Worm (Caenorhabditis elegans) whole organism, young adult: Measurements from ENCODE around the gene Y48G9A.6.
A peak's percentile ranks its signal among the peaks of the same experiment; 100 is the strongest.

Experiments
- B0261.1 ChIP-seq: sonication (generic microtip); optimal IDR thresholded peaks from 2 replicates; lab custom pipeline; 2016; ENCODE audit warnings: mild to moderate bottlenecking, missing genetic modification characterization, moderate library complexity, missing compliant biosample characterization
- B0336.3 ChIP-seq: fragments of 200-800 bp; sonication (Bioruptor generic); IDR thresholded peaks from 2 replicates; pipeline ENCODE4 v1.3.6; 2022; ENCODE audit warnings: missing genetic modification characterization, missing compliant biosample characterization
- C06A6.2 ChIP-seq: fragments of 200-800 bp; sonication (Bioruptor generic); conservative IDR thresholded peaks from 2 replicates; pipeline ENCODE4 v1.3.6; 2022; ENCODE audit warnings: missing genetic modification characterization, missing compliant biosample characterization
- F10E7.11 ChIP-seq: sonication (generic microtip); optimal IDR thresholded peaks from 2 replicates; lab custom pipeline; 2017; ENCODE audit warnings: mild to moderate bottlenecking, missing genetic modification characterization, moderate library complexity, missing compliant biosample characterization
- F23B12.7 ChIP-seq: sonication (generic microtip); optimal IDR thresholded peaks from 2 replicates; lab custom pipeline; 2017; ENCODE audit warnings: missing genetic modification characterization, mild to moderate bottlenecking, missing compliant biosample characterization, antibody characterized with exemption, moderate library complexity; ENCODE audit not compliant: insufficient read depth
- F49E8.2 ChIP-seq: sonication (generic microtip); optimal IDR thresholded peaks from 3 replicates; lab custom pipeline; 2017; ENCODE audit warnings: missing genetic modification characterization, mild to moderate bottlenecking, missing compliant biosample characterization, antibody characterized with exemption, moderate library complexity; ENCODE audit not compliant: insufficient read depth
- F52B5.7 ChIP-seq: sonication (generic microtip); optimal IDR thresholded peaks from 2 replicates; lab custom pipeline; 2016; ENCODE audit warnings: mild to moderate bottlenecking, missing genetic modification characterization, missing compliant biosample characterization
- F57A8.1 ChIP-seq: fragments of 200-800 bp; sonication (Bioruptor generic); optimal IDR thresholded peaks from 2 replicates; lab custom pipeline; 2018; ENCODE audit warnings: mild to moderate bottlenecking, missing genetic modification characterization, moderate library complexity, missing compliant biosample characterization
- F57C9.4 ChIP-seq: sonication (generic microtip); optimal IDR thresholded peaks from 2 replicates; lab custom pipeline; 2017; ENCODE audit warnings: mild to moderate bottlenecking, missing genetic modification characterization, missing compliant biosample characterization
- K11D2.4 ChIP-seq: fragments of 200-800 bp; sonication (Bioruptor generic); IDR thresholded peaks from 2 replicates; pipeline ENCODE4 v1.3.6; 2022; ENCODE audit warnings: missing genetic modification reagents, missing genetic modification characterization, missing compliant biosample characterization
- atf-7 ChIP-seq: sonication (generic microtip); optimal IDR thresholded peaks from 2 replicates; lab custom pipeline; 2017; ENCODE audit warnings: mild to moderate bottlenecking, missing genetic modification characterization, missing compliant biosample characterization
- athp-1 ChIP-seq: sonication (generic microtip); optimal IDR thresholded peaks from 2 replicates; lab custom pipeline; 2017; ENCODE audit warnings: mild to moderate bottlenecking, missing genetic modification characterization, missing compliant biosample characterization
- attf-3 ChIP-seq: fragments of 200-800 bp; sonication (Bioruptor generic); conservative IDR thresholded peaks from 2 replicates; pipeline ENCODE4 v1.3.6; 2022; ENCODE audit warnings: missing genetic modification reagents, missing genetic modification characterization, missing compliant biosample characterization
- attf-5 ChIP-seq: fragments of 200-800 bp; sonication (Bioruptor generic); optimal IDR thresholded peaks from 2 replicates; lab custom pipeline; 2018; ENCODE audit warnings: mild to moderate bottlenecking, missing genetic modification characterization, missing compliant biosample characterization
- bed-1 ChIP-seq: fragments of 200-800 bp; sonication (Bioruptor generic); IDR thresholded peaks from 2 replicates; pipeline ENCODE4 v1.3.6; 2022; ENCODE audit warnings: missing genetic modification reagents, missing genetic modification characterization, missing compliant biosample characterization
- bed-2 ChIP-seq: fragments of 200-800 bp; sonication (Bioruptor generic); IDR thresholded peaks from 2 replicates; pipeline ENCODE4 v1.3.6; 2022; ENCODE audit warnings: missing genetic modification reagents, missing genetic modification characterization, missing compliant biosample characterization
- ccch-3 ChIP-seq: fragments of 200-800 bp; sonication (Bioruptor generic); optimal IDR thresholded peaks from 2 replicates; lab custom pipeline; 2018; ENCODE audit warnings: mild to moderate bottlenecking, missing genetic modification characterization, missing compliant biosample characterization
- cebp-1 ChIP-seq, 2 experiments: fragments of 200-800 bp in 1 of 2; sonication (Bioruptor generic) in 1 of 2; sonication (generic microtip) in 1 of 2; IDR thresholded peaks in 1 of 2; optimal IDR thresholded peaks in 1 of 2; 2 replicates each; pipeline versions ENCODE4 v1.3.6 to Lab custom; 2017 to 2022; ENCODE audit warnings: missing compliant biosample characterization in 2 of 2, missing genetic modification characterization in 2 of 2, mild to moderate bottlenecking in 1 of 2, missing genetic modification reagents in 1 of 2, moderate library complexity in 1 of 2
- ceh-27 ChIP-seq: fragments of 200-800 bp; sonication (Bioruptor generic); optimal IDR thresholded peaks from 2 replicates; lab custom pipeline; 2018; ENCODE audit warnings: mild to moderate bottlenecking, missing genetic modification characterization, moderate library complexity, missing compliant biosample characterization
- ceh-91 ChIP-seq: fragments of 200-800 bp; sonication (Bioruptor generic); IDR thresholded peaks from 2 replicates; pipeline ENCODE4 v1.3.6; 2022; ENCODE audit warnings: missing genetic modification reagents, missing genetic modification characterization, missing compliant biosample characterization
- chd-7 ChIP-seq: sonication (generic microtip); optimal IDR thresholded peaks from 2 replicates; lab custom pipeline; 2016; ENCODE audit warnings: mild to moderate bottlenecking, missing genetic modification characterization, moderate library complexity, missing compliant biosample characterization
- ekl-4 ChIP-seq: fragments of 200-800 bp; sonication (Bioruptor generic); IDR thresholded peaks from 2 replicates; pipeline ENCODE4 v1.3.6; 2022; ENCODE audit warnings: missing genetic modification reagents, missing genetic modification characterization, missing compliant biosample characterization
- hlh-12 ChIP-seq: sonication (generic microtip); optimal IDR thresholded peaks from 2 replicates; lab custom pipeline; 2016; ENCODE audit warnings: missing genetic modification characterization, missing compliant biosample characterization
- hsf-1 ChIP-seq: fragments of 200-800 bp; sonication (Bioruptor generic); IDR thresholded peaks from 2 replicates; pipeline ENCODE4 v1.3.6; 2022; ENCODE audit warnings: missing genetic modification reagents, missing genetic modification characterization, missing compliant biosample characterization
- let-526 ChIP-seq: fragments of 200-800 bp; sonication (Bioruptor generic); IDR thresholded peaks from 2 replicates; pipeline ENCODE4 v1.3.6; 2022; ENCODE audit warnings: missing genetic modification reagents, missing genetic modification characterization, missing compliant biosample characterization
- lin-35 ChIP-seq, 3 experiments: fragments of 150-350 bp in 2 of 3; sonication (generic microtip) in 1 of 3; optimal IDR thresholded peaks; 2 replicates each; lab custom pipeline; 2014 to 2018; ENCODE audit warnings: missing biosample characterization in 3 of 3, missing genetic modification characterization in 3 of 3, missing genetic modification reagents in 3 of 3
- lin-40 ChIP-seq: sonication (generic microtip); optimal IDR thresholded peaks from 2 replicates; lab custom pipeline; 2016; ENCODE audit warnings: missing genetic modification characterization, mild to moderate bottlenecking, missing compliant biosample characterization, missing genotype, missing genetic modification reagents
- lin-54 ChIP-seq: fragments of 200-800 bp; sonication (Bioruptor generic); optimal IDR thresholded peaks from 2 replicates; lab custom pipeline; 2018; ENCODE audit warnings: mild to moderate bottlenecking, missing genetic modification characterization, missing compliant biosample characterization
- lsy-27 ChIP-seq: sonication (generic microtip); optimal IDR thresholded peaks from 2 replicates; lab custom pipeline; 2017; ENCODE audit warnings: missing genetic modification characterization, mild to moderate bottlenecking, missing compliant biosample characterization, antibody characterized with exemption, missing genotype, borderline replicate concordance; ENCODE audit not compliant: insufficient read depth
- madf-10 ChIP-seq: sonication (generic microtip); optimal IDR thresholded peaks from 2 replicates; lab custom pipeline; 2016; ENCODE audit warnings: mild to moderate bottlenecking, missing genetic modification characterization, missing compliant biosample characterization
- mcd-1 ChIP-seq: fragments of 200-800 bp; sonication (Bioruptor generic); IDR thresholded peaks from 2 replicates; pipeline ENCODE4 v1.3.6; 2022; ENCODE audit warnings: missing genetic modification reagents, missing genetic modification characterization, missing compliant biosample characterization
- nfya-2 ChIP-seq: fragments of 200-800 bp; sonication (Bioruptor generic); IDR thresholded peaks from 2 replicates; pipeline ENCODE4 v1.3.6; 2022; ENCODE audit warnings: missing genetic modification reagents, missing genetic modification characterization, missing compliant biosample characterization
- nfyb-1 ChIP-seq: fragments of 200-800 bp; sonication (Bioruptor generic); IDR thresholded peaks from 2 replicates; pipeline ENCODE4 v1.3.6; 2022; ENCODE audit warnings: missing genetic modification reagents, missing genetic modification characterization, missing compliant biosample characterization
- pbrm-1 ChIP-seq: fragments of 200-800 bp; sonication (Bioruptor generic); IDR thresholded peaks from 2 replicates; pipeline ENCODE4 v1.3.6; 2022; ENCODE audit warnings: missing genetic modification reagents, missing genetic modification characterization, missing compliant biosample characterization
- pha-4 ChIP-seq: fragments of 150-350 bp; sonication (generic microtip); optimal IDR thresholded peaks from 2 replicates; lab custom pipeline; 2014; ENCODE audit warnings: missing biosample characterization, missing genetic modification reagents, missing genetic modification characterization
- rcor-1 ChIP-seq: fragments of 200-800 bp; sonication (Bioruptor generic); IDR thresholded peaks from 2 replicates; pipeline ENCODE4 v1.3.6; 2022; ENCODE audit warnings: missing genetic modification reagents, missing genetic modification characterization, missing compliant biosample characterization
- snpc-1.1 ChIP-seq: sonication (generic microtip); optimal IDR thresholded peaks from 2 replicates; lab custom pipeline; 2017; ENCODE audit warnings: missing genetic modification characterization, mild to moderate bottlenecking, missing compliant biosample characterization, antibody characterized with exemption, moderate library complexity, missing genotype, missing genetic modification reagents; ENCODE audit not compliant: insufficient read depth
- snpc-1.3 ChIP-seq: sonication (generic microtip); optimal IDR thresholded peaks from 2 replicates; lab custom pipeline; 2017; ENCODE audit warnings: missing genetic modification characterization, mild to moderate bottlenecking, missing compliant biosample characterization, antibody characterized with exemption, moderate library complexity, missing genotype, missing genetic modification reagents; ENCODE audit not compliant: insufficient read depth
- snpc-4 ChIP-seq, 5 experiments: fragments of 150-350 bp in 1 of 5; sonication (generic microtip) in 4 of 5; optimal IDR thresholded peaks; 2 replicates each; lab custom pipeline; 2014 to 2018; ENCODE audit warnings: missing genetic modification characterization in 5 of 5, missing biosample characterization in 3 of 5, antibody characterized with exemption in 2 of 5, mild to moderate bottlenecking in 2 of 5, missing compliant biosample characterization in 2 of 5, missing genotype in 2 of 5, moderate library complexity in 2 of 5, missing genetic modification reagents in 1 of 5
- zfh-2 ChIP-seq: fragments of 200-800 bp; sonication (Bioruptor generic); conservative IDR thresholded peaks from 2 replicates; pipeline ENCODE4 v1.3.6; 2022; ENCODE audit warnings: missing genetic modification reagents, missing genetic modification characterization, missing compliant biosample characterization
- ztf-18 ChIP-seq: sonication (generic microtip); optimal IDR thresholded peaks from 2 replicates; lab custom pipeline; 2016; ENCODE audit warnings: missing genotype, mild to moderate bottlenecking, missing genetic modification characterization, missing compliant biosample characterization
- ztf-26 ChIP-seq: sonication (generic microtip); optimal IDR thresholded peaks from 2 replicates; lab custom pipeline; 2017; ENCODE audit warnings: missing genetic modification characterization, missing compliant biosample characterization
- ztf-6 ChIP-seq: fragments of 200-800 bp; sonication (Bioruptor generic); IDR thresholded peaks from 2 replicates; pipeline ENCODE4 v1.3.6; 2022; ENCODE audit warnings: missing genetic modification reagents, missing genetic modification characterization, missing compliant biosample characterization

Gene Y48G9A.6

DNA sequence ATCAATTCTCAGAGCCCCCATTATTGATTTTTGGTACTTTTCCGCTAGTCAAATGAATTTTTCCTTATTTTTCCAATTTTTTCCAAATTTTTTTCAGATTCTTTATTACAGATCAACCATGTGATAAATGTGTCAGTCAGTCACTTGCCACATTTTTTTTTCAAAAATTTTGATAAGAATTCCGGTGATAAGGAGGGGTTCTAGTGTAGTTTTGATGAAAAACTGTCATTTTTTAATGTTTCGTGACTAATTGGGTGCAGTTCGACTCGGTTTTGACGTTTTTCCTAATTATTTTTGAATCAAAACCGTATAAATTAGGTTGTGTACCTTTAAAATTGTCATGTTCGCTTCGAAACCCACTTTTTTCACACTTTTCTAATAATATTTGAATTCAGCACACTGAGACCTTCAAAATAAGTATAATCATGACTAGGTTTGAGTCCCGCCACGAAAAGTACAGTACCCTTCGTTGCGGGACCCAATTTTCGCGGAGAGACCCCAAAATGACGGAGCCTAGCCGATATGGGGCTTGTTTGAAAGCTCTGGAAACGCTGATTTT, 17.8 kb upstream of the Y48G9A.6 start (continued):
- no peak for TF ChIP-seq K11D2.4 (GFP tag; lab: Robert Waterston, UW)

DNA sequence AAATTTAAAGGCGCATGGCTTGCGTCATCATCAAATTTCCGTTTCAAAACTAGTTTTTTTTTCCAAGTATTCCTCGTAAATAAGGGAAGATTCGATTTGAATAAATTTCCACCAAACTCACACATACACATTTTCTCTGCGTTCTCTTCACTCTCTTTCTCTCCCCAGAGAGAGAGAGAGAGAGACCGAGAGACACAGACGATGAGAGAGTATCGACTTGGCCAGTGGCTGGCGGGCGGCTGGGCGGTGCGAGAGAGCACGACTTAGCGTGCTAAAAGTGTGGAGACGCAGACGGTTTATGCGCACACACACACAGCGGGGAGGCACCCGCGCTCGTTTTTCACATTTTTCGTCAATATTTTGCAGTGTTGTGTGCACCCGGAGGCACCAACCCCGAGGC, 16.8 kb upstream of the Y48G9A.6 start:
- TF ChIP-seq cebp-1 (GFP tag; IDR thresholded peaks at IDR 0.05; lab: Robert Waterston, UW) (no peak), cebp-1 (tag; optimal IDR thresholded peaks at IDR 0.05; lab: Kevin White, UChicago) (peak; percentile 63), hlh-12 (tag; lab: Kevin White, UChicago) (no peak), K11D2.4 (GFP tag; lab: Robert Waterston, UW) (peak; percentile 57), lin-40 (tag; lab: Kevin White, UChicago) (peak; percentile 63), ztf-26 (tag; lab: Kevin White, UChicago) (peak; percentile 42), zfh-2 (GFP tag; lab: Robert Waterston, UW) (peak; percentile 96), snpc-1.3 (tag; lab: Kevin White, UChicago) (no peak), athp-1 (tag; lab: Kevin White, UChicago) (no peak), snpc-4 (GFP tag; optimal IDR thresholded peaks at IDR 0.05; lab: Kevin White, UChicago) (no peak), snpc-4 (tag; optimal IDR thresholded peaks at IDR 0.05; lab: Kevin White, UChicago) (peak in 2 of 4 experiments; percentile 9 to 33), bed-2 (GFP tag; lab: Robert Waterston, UW) (0 out of 2 replicates have a peak, but pooled peaks have one; percentile 36), ztf-6 (no peak), lsy-27 (tag; lab: Kevin White, UChicago) (no peak), nfya-2 (GFP tag; lab: Robert Waterston, UW) (no peak), nfyb-1 (GFP tag; lab: Robert Waterston, UW) (peak; percentile 86), ztf-18 (tag; lab: Kevin White, UChicago) (no peak), B0261.1 (tag; lab: Kevin White, UChicago) (no peak), chd-7 (tag; lab: Kevin White, UChicago) (peak; percentile 75), rcor-1 (peak; percentile 55), B0336.3 (no peak), F23B12.7 (tag; lab: Kevin White, UChicago) (no peak), ceh-27 (peak; percentile 79), F57C9.4 (tag; lab: Kevin White, UChicago) (no peak), attf-3 (GFP tag; lab: Robert Waterston, UW) (no peak), lin-54 (GFP tag; lab: Kevin White, UChicago) (peak; percentile 2), F49E8.2 (tag; lab: Kevin White, UChicago) (no peak), C06A6.2 (GFP tag; lab: Robert Waterston, UW) (no peak), pbrm-1 (GFP tag; lab: Robert Waterston, UW) (peak; percentile 56; the same call in 1 of the 2 replicates), pha-4 (tag; lab: Kevin White, UChicago) (peak; percentile 34), hsf-1 (GFP tag; lab: Robert Waterston, UW) (no peak), ccch-3 (GFP tag; lab: Kevin White, UChicago) (no peak), bed-1 (GFP tag; lab: Robert Waterston, UW) (no peak), ekl-4 (0 out of 2 replicates have a peak, but pooled peaks have one; percentile 31), F10E7.11 (tag; lab: Kevin White, UChicago) (no peak), lin-35 (GFP tag; optimal IDR thresholded peaks at IDR 0.05; lab: Kevin White, UChicago) (peak in 1 of 3 experiments; percentile 15), snpc-1.1 (no peak), ceh-91 (GFP tag; lab: Robert Waterston, UW) (no peak), atf-7 (tag; lab: Kevin White, UChicago) (peak; percentile 16), mcd-1 (peak; percentile 75), F52B5.7 (tag; lab: Kevin White, UChicago) (peak; percentile 25), madf-10 (peak; percentile 5), let-526 (no peak), attf-5 (peak; percentile 80), F57A8.1 (no peak)
